Worm (Caenorhabditis elegans) whole organism, L4 larva: ENCODE measurements around the gene nlp-76.

ENCODE experiments used
- F10B5.3 ChIP-seq: sonication (generic microtip); optimal IDR thresholded peaks from 2 replicates; lab custom pipeline; 2016; ENCODE audit warnings: mild to moderate bottlenecking, missing genetic modification characterization, missing compliant biosample characterization
- F26F4.8 ChIP-seq: fragments of 200-800 bp; sonication (Bioruptor generic); conservative IDR thresholded peaks from 2 replicates; pipeline ENCODE4 v1.3.6; 2022; ENCODE audit warnings: missing genetic modification characterization, missing compliant biosample characterization
- F37D6.2 ChIP-seq: sonication (generic microtip); optimal IDR thresholded peaks from 2 replicates; lab custom pipeline; 2016; ENCODE audit warnings: mild to moderate bottlenecking, missing genetic modification characterization, missing compliant biosample characterization
- R02D3.7 ChIP-seq: fragments of 150-350 bp; sonication (generic microtip); optimal IDR thresholded peaks from 3 replicates; lab custom pipeline; 2014; ENCODE audit warnings: missing biosample characterization, missing genetic modification characterization
- Y5F2A.4 ChIP-seq: fragments of 200-800 bp; sonication (Bioruptor generic); optimal IDR thresholded peaks from 2 replicates; lab custom pipeline; 2018; ENCODE audit warnings: mild to moderate bottlenecking, missing genetic modification characterization, missing compliant biosample characterization
- ZK546.5 ChIP-seq, 2 experiments: sonication (generic microtip); optimal IDR thresholded peaks; 2 replicates each; lab custom pipeline; 2017; ENCODE audit warnings: missing biosample characterization in 2 of 2, missing genetic modification characterization in 2 of 2
- aha-1 ChIP-seq: fragments of 150-350 bp; peaks from one replicate; lab custom pipeline; 2014; ENCODE audit warnings: missing biosample characterization, missing genetic modification characterization
- ama-1 ChIP-seq: fragments of 150-350 bp; optimal IDR thresholded peaks from 2 replicates; lab custom pipeline; 2014; ENCODE audit warnings: inconsistent platforms, mixed read lengths
- attf-4 ChIP-seq: sonication (generic microtip); optimal IDR thresholded peaks from 3 replicates; lab custom pipeline; 2017; ENCODE audit warnings: missing biosample characterization, missing genetic modification characterization
- ceh-20 ChIP-seq: fragments of 200-800 bp; sonication (Bioruptor generic); IDR thresholded peaks from 2 replicates; pipeline ENCODE4 v1.3.6; 2022; ENCODE audit warnings: missing genetic modification reagents, missing genetic modification characterization, missing compliant biosample characterization
- ceh-44 ChIP-seq: fragments of 200-800 bp; sonication (Bioruptor generic); IDR thresholded peaks from 2 replicates; pipeline ENCODE4 v1.3.6; 2022; ENCODE audit warnings: missing genetic modification reagents, missing genetic modification characterization, missing compliant biosample characterization
- ces-1 ChIP-seq: fragments of 150-350 bp; sonication (generic microtip); optimal IDR thresholded peaks from 4 replicates; lab custom pipeline; 2014; ENCODE audit warnings: missing biosample characterization, missing genetic modification reagents, missing genetic modification characterization
- cey-2 ChIP-seq: sonication (generic microtip); optimal IDR thresholded peaks from 3 replicates; lab custom pipeline; 2017; ENCODE audit warnings: missing genetic modification characterization, mild to moderate bottlenecking, missing compliant biosample characterization, antibody characterized with exemption, borderline replicate concordance; ENCODE audit not compliant: insufficient read depth
- ctbp-1 ChIP-seq: fragments of 200-800 bp; sonication (Bioruptor generic); IDR thresholded peaks from 2 replicates; pipeline ENCODE4 v1.3.6; 2022; ENCODE audit warnings: missing genetic modification reagents, missing genetic modification characterization, missing compliant biosample characterization
- daf-12 ChIP-seq: fragments of 150-350 bp; optimal IDR thresholded peaks from 2 replicates; lab custom pipeline; 2014; ENCODE audit warnings: missing biosample characterization, missing genetic modification reagents, missing genetic modification characterization
- daf-19 ChIP-seq: fragments of 200-800 bp; sonication (Bioruptor generic); conservative IDR thresholded peaks from 2 replicates; pipeline ENCODE4 v1.3.6; 2022; ENCODE audit warnings: missing genetic modification characterization, missing compliant biosample characterization
- dmd-8 ChIP-seq: fragments of 200-800 bp; sonication (Bioruptor generic); IDR thresholded peaks from 2 replicates; pipeline ENCODE4 v1.3.6; 2022; ENCODE audit warnings: missing genetic modification characterization, missing compliant biosample characterization
- dve-1 ChIP-seq: sonication (generic microtip); optimal IDR thresholded peaks from 2 replicates; lab custom pipeline; 2017; ENCODE audit warnings: antibody characterized with exemption, mild to moderate bottlenecking, missing genetic modification characterization, missing compliant biosample characterization; ENCODE audit not compliant: insufficient read depth
- egl-27 ChIP-seq: sonication (generic microtip); optimal IDR thresholded peaks from 3 replicates; lab custom pipeline; 2017; ENCODE audit warnings: missing biosample characterization, missing genetic modification reagents, missing genetic modification characterization
- egl-43 ChIP-seq: fragments of 200-800 bp; sonication (Bioruptor generic); IDR thresholded peaks from 2 replicates; pipeline ENCODE4 v1.3.6; 2022; ENCODE audit warnings: missing genetic modification reagents, missing genetic modification characterization, missing compliant biosample characterization
- fkh-10 ChIP-seq: fragments of 150-350 bp; optimal IDR thresholded peaks from 2 replicates; lab custom pipeline; 2014; ENCODE audit warnings: missing biosample characterization, missing genetic modification reagents, missing genetic modification characterization
- fos-1 ChIP-seq: fragments of 150-350 bp; optimal IDR thresholded peaks from 2 replicates; lab custom pipeline; 2014; ENCODE audit warnings: missing biosample characterization, missing genetic modification characterization
- hif-1 ChIP-seq, 2 experiments: sonication (generic microtip); optimal IDR thresholded peaks; 2 replicates each; lab custom pipeline; 2016 to 2017; ENCODE audit warnings: missing compliant biosample characterization in 2 of 2, missing genetic modification characterization in 2 of 2, missing genetic modification reagents in 2 of 2, missing genotype in 2 of 2, mild to moderate bottlenecking in 1 of 2
- hlh-11 ChIP-seq: fragments of 200-800 bp; sonication (Bioruptor generic); optimal IDR thresholded peaks from 2 replicates; lab custom pipeline; 2018; ENCODE audit warnings: mild to moderate bottlenecking, missing genetic modification characterization, missing compliant biosample characterization
- hmg-1.1 ChIP-seq: fragments of 200-800 bp; sonication (Bioruptor generic); IDR thresholded peaks from 2 replicates; pipeline ENCODE4 v1.3.6; 2022; ENCODE audit warnings: missing genetic modification reagents, missing genetic modification characterization, missing compliant biosample characterization
- lin-1 ChIP-seq: fragments of 200-800 bp; sonication (Bioruptor generic); IDR thresholded peaks from 2 replicates; pipeline ENCODE4 v1.3.6; 2022; ENCODE audit warnings: missing genetic modification reagents, missing genetic modification characterization, missing compliant biosample characterization
- lin-15B ChIP-seq: fragments of 150-350 bp; sonication (generic microtip); optimal IDR thresholded peaks from 3 replicates; lab custom pipeline; 2014; ENCODE audit warnings: missing biosample characterization, missing genetic modification characterization
- lin-38 ChIP-seq: fragments of 200-800 bp; sonication (Bioruptor generic); IDR thresholded peaks from 2 replicates; pipeline ENCODE4 v1.3.6; 2022; ENCODE audit warnings: missing genetic modification reagents, missing genetic modification characterization, missing compliant biosample characterization
- lin-39 ChIP-seq: fragments of 150-350 bp; optimal IDR thresholded peaks from 2 replicates; lab custom pipeline; 2014; ENCODE audit warnings: missing biosample characterization, missing genetic modification reagents, missing genetic modification characterization
- madf-5 ChIP-seq, 2 experiments: fragments of 200-800 bp; sonication (Bioruptor generic); IDR thresholded peaks; 2 replicates each; pipeline ENCODE4 v1.3.6; 2022; ENCODE audit warnings: missing compliant biosample characterization in 2 of 2, missing genetic modification characterization in 2 of 2
- madf-9 ChIP-seq: fragments of 200-800 bp; sonication (Bioruptor generic); conservative IDR thresholded peaks from 2 replicates; pipeline ENCODE4 v1.3.6; 2022; ENCODE audit warnings: missing genetic modification reagents, missing genetic modification characterization, missing compliant biosample characterization
- mdt-29 ChIP-seq: fragments of 200-800 bp; sonication (Bioruptor generic); IDR thresholded peaks from 2 replicates; pipeline ENCODE4 v1.3.6; 2022; ENCODE audit warnings: missing genetic modification reagents, missing genetic modification characterization, missing compliant biosample characterization
- mes-2 ChIP-seq: sonication (generic microtip); optimal IDR thresholded peaks from 2 replicates; lab custom pipeline; 2016; ENCODE audit warnings: missing genotype, mild to moderate bottlenecking, missing genetic modification characterization, missing compliant biosample characterization; ENCODE audit not compliant: poor library complexity, severe bottlenecking
- mxl-3 ChIP-seq: fragments of 200-800 bp; sonication (Bioruptor generic); optimal IDR thresholded peaks from 2 replicates; lab custom pipeline; 2018; ENCODE audit warnings: mild to moderate bottlenecking, missing genetic modification characterization, missing compliant biosample characterization
- nhr-102 ChIP-seq: sonication (generic microtip); optimal IDR thresholded peaks from 2 replicates; lab custom pipeline; 2016; ENCODE audit warnings: mild to moderate bottlenecking, missing genetic modification characterization, moderate library complexity, missing compliant biosample characterization
- nhr-11 ChIP-seq: fragments of 150-350 bp; optimal IDR thresholded peaks from 2 replicates; lab custom pipeline; 2014; ENCODE audit warnings: missing biosample characterization, missing genetic modification characterization
- nhr-6 ChIP-seq: fragments of 150-350 bp; optimal IDR thresholded peaks from 2 replicates; lab custom pipeline; 2014; ENCODE audit warnings: missing biosample characterization, missing genetic modification characterization
- pha-4 ChIP-seq, 2 experiments: fragments of 150-350 bp in 1 of 2; fragments of 200-800 bp in 1 of 2; sonication (Bioruptor generic) in 1 of 2; IDR thresholded peaks in 1 of 2; optimal IDR thresholded peaks in 1 of 2; 2 replicates each; pipeline versions ENCODE4 v1.3.6 to Lab custom; 2014 to 2022; ENCODE audit warnings: missing genetic modification characterization in 2 of 2, missing genetic modification reagents in 2 of 2, missing biosample characterization in 1 of 2, missing compliant biosample characterization in 1 of 2
- php-3 ChIP-seq: fragments of 200-800 bp; sonication (Bioruptor generic); IDR thresholded peaks from 2 replicates; pipeline ENCODE4 v1.3.6; 2022; ENCODE audit warnings: missing genetic modification reagents, missing genetic modification characterization, missing compliant biosample characterization
- rbr-2 ChIP-seq: sonication (generic microtip); optimal IDR thresholded peaks from 2 replicates; lab custom pipeline; 2016; ENCODE audit warnings: missing genotype, missing genetic modification characterization, missing compliant biosample characterization
- saeg-2 ChIP-seq: fragments of 200-800 bp; sonication (Bioruptor generic); IDR thresholded peaks from 2 replicates; pipeline ENCODE4 v1.3.6; 2022; ENCODE audit warnings: missing genetic modification reagents, missing genetic modification characterization, missing compliant biosample characterization
- skn-1 ChIP-seq: fragments of 150-350 bp; optimal IDR thresholded peaks from 2 replicates; lab custom pipeline; 2014; ENCODE audit warnings: missing biosample characterization, missing genetic modification characterization
- snpc-1.2 ChIP-seq: fragments of 200-800 bp; sonication (Bioruptor generic); IDR thresholded peaks from 2 replicates; pipeline ENCODE4 v1.3.6; 2022; ENCODE audit warnings: missing genetic modification reagents, missing genetic modification characterization, missing compliant biosample characterization
- snpc-4 ChIP-seq: fragments of 150-350 bp; optimal IDR thresholded peaks from 2 replicates; lab custom pipeline; 2014; ENCODE audit warnings: missing biosample characterization, missing genetic modification characterization
- tag-97 ChIP-seq: fragments of 200-800 bp; sonication (Bioruptor generic); IDR thresholded peaks from 2 replicates; pipeline ENCODE4 v1.3.6; 2022; ENCODE audit warnings: missing genetic modification characterization, missing compliant biosample characterization
- unc-130 ChIP-seq: sonication (generic microtip); optimal IDR thresholded peaks from 2 replicates; lab custom pipeline; 2016; ENCODE audit warnings: missing genetic modification reagents, missing genetic modification characterization, missing compliant biosample characterization
- unc-39 ChIP-seq: sonication (generic microtip); optimal IDR thresholded peaks from 2 replicates; lab custom pipeline; 2017; ENCODE audit warnings: missing biosample characterization, missing genetic modification characterization
- vab-7 ChIP-seq: fragments of 200-800 bp; sonication (Bioruptor generic); IDR thresholded peaks from 2 replicates; pipeline ENCODE4 v1.3.6; 2022; ENCODE audit warnings: missing genetic modification reagents, missing genetic modification characterization, missing compliant biosample characterization
- zfp-2 ChIP-seq: sonication (generic microtip); optimal IDR thresholded peaks from 2 replicates; lab custom pipeline; 2016; ENCODE audit warnings: mild to moderate bottlenecking, missing genetic modification characterization, missing compliant biosample characterization
- zfp-3 ChIP-seq: fragments of 200-800 bp; sonication (Bioruptor generic); conservative IDR thresholded peaks from 2 replicates; pipeline ENCODE4 v1.3.6; 2022; ENCODE audit warnings: missing genetic modification reagents, missing genetic modification characterization, missing compliant biosample characterization
- ztf-7 ChIP-seq: fragments of 150-350 bp; optimal IDR thresholded peaks from 2 replicates; lab custom pipeline; 2014; ENCODE audit warnings: missing biosample characterization, missing genetic modification characterization

The nlp-76 gene

ce11 chrX:12664987-12665451 lies 1.3 kb upstream of the nlp-76 start (continued):
- TF ChIP-seq egl-27 (tag; lab: Kevin White, UChicago) (no peak), aha-1 (tag; lab: Kevin White, UChicago) (no peak), madf-5 (GFP tag; IDR thresholded peaks at IDR 0.05; lab: Robert Waterston, UW) (peak; percentile 83), hlh-11 (peak; percentile 77), cey-2 (no peak), tag-97 (0 out of 2 replicates have a peak, but pooled peaks have one; percentile 45), saeg-2 (GFP tag; lab: Robert Waterston, UW) (peak; percentile 77), attf-4 (tag; lab: Kevin White, UChicago) (no peak), lin-39 (tag; lab: Kevin White, UChicago) (no peak), php-3 (GFP tag; lab: Robert Waterston, UW) (peak; percentile 76), ces-1 (GFP tag; lab: Kevin White, UChicago) (no peak), hif-1 (tag; optimal IDR thresholded peaks at IDR 0.05; lab: Kevin White, UChicago) (peak; percentile 30 to 66), snpc-1.2 (GFP tag; lab: Robert Waterston, UW) (peak; percentile 93), ceh-44 (GFP tag; lab: Robert Waterston, UW) (peak; percentile 94), lin-1 (GFP tag; lab: Robert Waterston, UW) (peak; percentile 91), hmg-1.1 (GFP tag; lab: Robert Waterston, UW) (peak; percentile 96), nhr-102 (tag; lab: Kevin White, UChicago) (peak; percentile 90), mdt-29 (peak; percentile 86), zfp-2 (tag; lab: Kevin White, UChicago) (no peak), F26F4.8 (peak; percentile 86), dve-1 (tag; lab: Kevin White, UChicago) (peak; percentile 69), vab-7 (GFP tag; lab: Robert Waterston, UW) (peak; percentile 95), Y5F2A.4 (GFP tag; lab: Kevin White, UChicago) (peak; percentile 65), mxl-3 (peak; percentile 67), F10B5.3 (peak; percentile 59), pha-4 (GFP tag; IDR thresholded peaks at IDR 0.05; lab: Robert Waterston, UW) (peak; percentile 95), pha-4 (tag; optimal IDR thresholded peaks at IDR 0.05; lab: Kevin White, UChicago) (no peak), lin-15B (tag; lab: Kevin White, UChicago) (no peak), ceh-20 (GFP tag; lab: Robert Waterston, UW) (peak; percentile 73), snpc-4 (tag; lab: Kevin White, UChicago) (no peak), mes-2 (tag; lab: Kevin White, UChicago) (peak; percentile 85), skn-1 (tag; lab: Kevin White, UChicago) (no peak), fos-1 (tag; lab: Kevin White, UChicago) (no peak), nhr-6 (tag; lab: Kevin White, UChicago) (peak; percentile 32), nhr-11 (tag; lab: Kevin White, UChicago) (peak; percentile 61), dmd-8 (peak; percentile 93), daf-12 (no peak), fkh-10 (GFP tag; lab: Kevin White, UChicago) (no peak), F37D6.2 (peak; percentile 75), ctbp-1 (peak; percentile 94), zfp-3 (GFP tag; lab: Robert Waterston, UW) (peak; percentile 58; the same call in 1 of the 2 replicates), unc-130 (GFP tag; lab: Kevin White, UChicago) (peak; percentile 56), lin-38 (GFP tag; lab: Robert Waterston, UW) (peak; percentile 80), unc-39 (tag; lab: Kevin White, UChicago) (no peak), rbr-2 (tag; lab: Kevin White, UChicago) (peak; percentile 86), egl-43 (peak; percentile 99), madf-9 (peak; percentile 76), ztf-7 (tag; lab: Kevin White, UChicago) (peak; percentile 54), daf-19 (GFP tag; lab: Robert Waterston, UW) (peak; percentile 91), R02D3.7 (tag; lab: Kevin White, UChicago) (no peak), ama-1 (lab: Kevin White, UChicago) (peak; percentile 14), ZK546.5 (tag; optimal IDR thresholded peaks at IDR 0.05; lab: Kevin White, UChicago) (no peak)
